Worm (Caenorhabditis elegans) whole organism, L4 larva: ENCODE results near the gene unc-49.

Source experiments
- F10B5.3 ChIP-seq: sonication (generic microtip); optimal IDR thresholded peaks from 2 replicates; lab custom pipeline; 2016; ENCODE audit warnings: mild to moderate bottlenecking, missing genetic modification characterization, missing compliant biosample characterization
- F26F4.8 ChIP-seq: fragments of 200-800 bp; sonication (Bioruptor generic); conservative IDR thresholded peaks from 2 replicates; pipeline ENCODE4 v1.3.6; 2022; ENCODE audit warnings: missing genetic modification characterization, missing compliant biosample characterization
- F37D6.2 ChIP-seq: sonication (generic microtip); optimal IDR thresholded peaks from 2 replicates; lab custom pipeline; 2016; ENCODE audit warnings: mild to moderate bottlenecking, missing genetic modification characterization, missing compliant biosample characterization
- F49E8.2 ChIP-seq: sonication (generic microtip); optimal IDR thresholded peaks from 2 replicates; lab custom pipeline; 2016; ENCODE audit warnings: missing compliant biosample characterization, mild to moderate bottlenecking, missing genetic modification characterization, borderline replicate concordance
- Y48G9A.11 ChIP-seq: fragments of 200-800 bp; sonication (Bioruptor generic); IDR thresholded peaks from 2 replicates; pipeline ENCODE4 v1.3.6; 2022; ENCODE audit warnings: missing genetic modification reagents, missing genetic modification characterization, missing compliant biosample characterization
- ZK337.2 ChIP-seq: fragments of 200-800 bp; sonication (Bioruptor generic); IDR thresholded peaks from 2 replicates; pipeline ENCODE4 v1.3.6; 2022; ENCODE audit warnings: missing genetic modification reagents, missing genetic modification characterization, missing compliant biosample characterization
- ZK546.5 ChIP-seq, 2 experiments: sonication (generic microtip); optimal IDR thresholded peaks; 2 replicates each; lab custom pipeline; 2017; ENCODE audit warnings: missing biosample characterization in 2 of 2, missing genetic modification characterization in 2 of 2
- aly-2 ChIP-seq: sonication (generic microtip); optimal IDR thresholded peaks from 2 replicates; lab custom pipeline; 2018; ENCODE audit warnings: missing biosample characterization, missing genetic modification characterization
- ama-1 ChIP-seq: fragments of 150-350 bp; optimal IDR thresholded peaks from 2 replicates; lab custom pipeline; 2014; ENCODE audit warnings: inconsistent platforms, mixed read lengths
- attf-4 ChIP-seq: sonication (generic microtip); optimal IDR thresholded peaks from 3 replicates; lab custom pipeline; 2017; ENCODE audit warnings: missing biosample characterization, missing genetic modification characterization
- ceh-20 ChIP-seq: fragments of 200-800 bp; sonication (Bioruptor generic); IDR thresholded peaks from 2 replicates; pipeline ENCODE4 v1.3.6; 2022; ENCODE audit warnings: missing genetic modification reagents, missing genetic modification characterization, missing compliant biosample characterization
- ceh-28 ChIP-seq: fragments of 150-350 bp; optimal IDR thresholded peaks from 2 replicates; lab custom pipeline; 2014; ENCODE audit warnings: missing biosample characterization, missing genetic modification reagents, missing genetic modification characterization
- ceh-32 ChIP-seq: sonication (generic microtip); optimal IDR thresholded peaks from 2 replicates; lab custom pipeline; 2016; ENCODE audit warnings: mild to moderate bottlenecking, missing genetic modification characterization, missing compliant biosample characterization; ENCODE audit not compliant: poor library complexity
- ceh-62 ChIP-seq: sonication (generic microtip); optimal IDR thresholded peaks from 2 replicates; lab custom pipeline; 2017; ENCODE audit warnings: missing biosample characterization, missing genetic modification characterization
- daf-16 ChIP-seq, 3 experiments: sonication (generic microtip); optimal IDR thresholded peaks; 2 replicates each; lab custom pipeline; 2016 to 2017; ENCODE audit warnings: missing genetic modification characterization in 3 of 3, missing genetic modification reagents in 3 of 3, mild to moderate bottlenecking in 2 of 3, missing compliant biosample characterization in 2 of 3, missing biosample characterization in 1 of 3, moderate library complexity in 1 of 3
- dmd-9 ChIP-seq: fragments of 200-800 bp; sonication (Bioruptor generic); IDR thresholded peaks from 2 replicates; pipeline ENCODE4 v1.3.6; 2022; ENCODE audit warnings: missing genetic modification reagents, missing genetic modification characterization, missing compliant biosample characterization
- egl-27 ChIP-seq: sonication (generic microtip); optimal IDR thresholded peaks from 3 replicates; lab custom pipeline; 2017; ENCODE audit warnings: missing biosample characterization, missing genetic modification reagents, missing genetic modification characterization
- fos-1 ChIP-seq: fragments of 150-350 bp; optimal IDR thresholded peaks from 2 replicates; lab custom pipeline; 2014; ENCODE audit warnings: missing biosample characterization, missing genetic modification characterization
- gei-8 ChIP-seq: fragments of 200-800 bp; sonication (Bioruptor generic); optimal IDR thresholded peaks from 2 replicates; lab custom pipeline; 2018; ENCODE audit warnings: mild to moderate bottlenecking, missing genetic modification characterization, missing compliant biosample characterization
- hlh-11 ChIP-seq: fragments of 200-800 bp; sonication (Bioruptor generic); optimal IDR thresholded peaks from 2 replicates; lab custom pipeline; 2018; ENCODE audit warnings: mild to moderate bottlenecking, missing genetic modification characterization, missing compliant biosample characterization
- hlh-30 ChIP-seq: sonication (generic microtip); optimal IDR thresholded peaks from 2 replicates; lab custom pipeline; 2017; ENCODE audit warnings: antibody characterized with exemption, mild to moderate bottlenecking, missing genetic modification characterization, missing compliant biosample characterization; ENCODE audit not compliant: insufficient read depth
- lim-7 ChIP-seq: fragments of 200-800 bp; sonication (Bioruptor generic); IDR thresholded peaks from 2 replicates; pipeline ENCODE4 v1.3.6; 2022; ENCODE audit warnings: missing genetic modification characterization, missing compliant biosample characterization
- lin-15B ChIP-seq: fragments of 150-350 bp; sonication (generic microtip); optimal IDR thresholded peaks from 3 replicates; lab custom pipeline; 2014; ENCODE audit warnings: missing biosample characterization, missing genetic modification characterization
- lin-29 ChIP-seq: fragments of 200-800 bp; sonication (Bioruptor generic); IDR thresholded peaks from 2 replicates; pipeline ENCODE4 v1.3.6; 2022; ENCODE audit warnings: missing genetic modification reagents, missing genetic modification characterization, missing compliant biosample characterization
- lir-3 ChIP-seq: sonication (generic microtip); optimal IDR thresholded peaks from 2 replicates; lab custom pipeline; 2016; ENCODE audit warnings: mild to moderate bottlenecking, missing genetic modification characterization, missing compliant biosample characterization
- madf-5 ChIP-seq, 2 experiments: fragments of 200-800 bp; sonication (Bioruptor generic); IDR thresholded peaks; 2 replicates each; pipeline ENCODE4 v1.3.6; 2022; ENCODE audit warnings: missing compliant biosample characterization in 2 of 2, missing genetic modification characterization in 2 of 2
- mdt-29 ChIP-seq: fragments of 200-800 bp; sonication (Bioruptor generic); IDR thresholded peaks from 2 replicates; pipeline ENCODE4 v1.3.6; 2022; ENCODE audit warnings: missing genetic modification reagents, missing genetic modification characterization, missing compliant biosample characterization
- mes-2 ChIP-seq: sonication (generic microtip); optimal IDR thresholded peaks from 2 replicates; lab custom pipeline; 2016; ENCODE audit warnings: missing genotype, mild to moderate bottlenecking, missing genetic modification characterization, missing compliant biosample characterization; ENCODE audit not compliant: poor library complexity, severe bottlenecking
- mxl-3 ChIP-seq: fragments of 200-800 bp; sonication (Bioruptor generic); optimal IDR thresholded peaks from 2 replicates; lab custom pipeline; 2018; ENCODE audit warnings: mild to moderate bottlenecking, missing genetic modification characterization, missing compliant biosample characterization
- nhr-111 ChIP-seq: fragments of 200-800 bp; sonication (Bioruptor generic); optimal IDR thresholded peaks from 2 replicates; lab custom pipeline; 2018; ENCODE audit warnings: mild to moderate bottlenecking, missing genetic modification characterization, missing compliant biosample characterization
- nhr-25 ChIP-seq: sonication (generic microtip); optimal IDR thresholded peaks from 2 replicates; lab custom pipeline; 2017; ENCODE audit warnings: missing genetic modification characterization, mild to moderate bottlenecking, missing compliant biosample characterization, antibody characterized with exemption, moderate library complexity, borderline replicate concordance; ENCODE audit not compliant: insufficient read depth
- nhr-28 ChIP-seq: fragments of 150-350 bp; optimal IDR thresholded peaks from 2 replicates; lab custom pipeline; 2014; ENCODE audit warnings: missing biosample characterization, missing genetic modification characterization
- nhr-48 ChIP-seq: sonication (generic microtip); optimal IDR thresholded peaks from 2 replicates; lab custom pipeline; 2016; ENCODE audit warnings: mild to moderate bottlenecking, missing genetic modification characterization, missing compliant biosample characterization
- pqm-1 ChIP-seq: sonication (generic microtip); optimal IDR thresholded peaks from 2 replicates; lab custom pipeline; 2017; ENCODE audit warnings: missing biosample characterization, missing genetic modification characterization
- set-16 ChIP-seq: fragments of 200-800 bp; sonication (Bioruptor generic); IDR thresholded peaks from 2 replicates; pipeline ENCODE4 v1.3.6; 2022; ENCODE audit warnings: missing genetic modification reagents, missing genetic modification characterization, missing compliant biosample characterization
- skn-1 ChIP-seq: fragments of 150-350 bp; optimal IDR thresholded peaks from 2 replicates; lab custom pipeline; 2014; ENCODE audit warnings: missing biosample characterization, missing genetic modification characterization
- snpc-1.2 ChIP-seq: fragments of 200-800 bp; sonication (Bioruptor generic); IDR thresholded peaks from 2 replicates; pipeline ENCODE4 v1.3.6; 2022; ENCODE audit warnings: missing genetic modification reagents, missing genetic modification characterization, missing compliant biosample characterization
- snpc-4 ChIP-seq: fragments of 150-350 bp; optimal IDR thresholded peaks from 2 replicates; lab custom pipeline; 2014; ENCODE audit warnings: missing biosample characterization, missing genetic modification characterization
- unc-62 ChIP-seq, 3 experiments: fragments of 150-350 bp in 1 of 3; sonication (generic microtip); optimal IDR thresholded peaks in 2 of 3; peaks in 1 of 3; 1 replicate in 1 of 3; 2 replicates in 2 of 3; lab custom pipeline; 2014 to 2017; ENCODE audit warnings: missing biosample characterization in 3 of 3, missing genetic modification characterization in 3 of 3, missing genetic modification reagents in 3 of 3, missing genotype in 1 of 3
- zag-1 ChIP-seq: fragments of 150-350 bp; optimal IDR thresholded peaks from 2 replicates; lab custom pipeline; 2014; ENCODE audit warnings: missing biosample characterization, missing genetic modification characterization
- zfp-3 ChIP-seq: fragments of 200-800 bp; sonication (Bioruptor generic); conservative IDR thresholded peaks from 2 replicates; pipeline ENCODE4 v1.3.6; 2022; ENCODE audit warnings: missing genetic modification reagents, missing genetic modification characterization, missing compliant biosample characterization
- zip-11 ChIP-seq: fragments of 200-800 bp; sonication (Bioruptor generic); IDR thresholded peaks from 2 replicates; pipeline ENCODE4 v1.3.6; 2022; ENCODE audit warnings: missing genetic modification characterization, missing compliant biosample characterization

The unc-49 gene

DNA sequence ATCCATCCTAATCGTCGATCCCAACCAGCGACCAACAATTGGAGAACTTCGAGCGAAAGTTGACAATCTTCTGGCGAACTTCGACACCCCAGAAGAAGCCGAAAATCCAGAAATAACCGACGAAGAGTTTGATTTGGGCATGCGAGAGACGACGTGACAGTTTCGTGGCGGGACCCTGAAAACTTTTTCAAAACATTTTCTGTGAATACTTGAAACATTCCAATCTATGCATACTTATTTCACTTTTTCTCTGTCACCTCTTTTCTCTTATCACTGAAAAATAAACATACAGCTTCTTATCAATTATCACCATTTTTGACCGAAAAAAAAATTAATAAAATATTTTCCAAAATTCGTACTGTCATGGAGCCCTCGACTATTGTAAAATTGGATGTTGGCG is 38.6 kb upstream of the unc-49 start, which contains the start of gene D2045.8:
Gene D2045.8, plus strand, starts transcription at position 301 of the 400 bp plus-strand sequence.
- no peak for TF ChIP-seq daf-16 (GFP tag; optimal IDR thresholded peaks at IDR 0.05; lab: Kevin White, UChicago)
- TF ChIP-seq daf-16 (tag; optimal IDR thresholded peaks at IDR 0.05; lab: Kevin White, UChicago) = peak; percentile 18
- TF ChIP-seq unc-62 (GFP tag; optimal IDR thresholded peaks at IDR 0.05 in 1 of 2; lab: Kevin White, UChicago) = no peak
- no peak for TF ChIP-seq unc-62 (tag; optimal IDR thresholded peaks at IDR 0.05; lab: Kevin White, UChicago)

DNA sequence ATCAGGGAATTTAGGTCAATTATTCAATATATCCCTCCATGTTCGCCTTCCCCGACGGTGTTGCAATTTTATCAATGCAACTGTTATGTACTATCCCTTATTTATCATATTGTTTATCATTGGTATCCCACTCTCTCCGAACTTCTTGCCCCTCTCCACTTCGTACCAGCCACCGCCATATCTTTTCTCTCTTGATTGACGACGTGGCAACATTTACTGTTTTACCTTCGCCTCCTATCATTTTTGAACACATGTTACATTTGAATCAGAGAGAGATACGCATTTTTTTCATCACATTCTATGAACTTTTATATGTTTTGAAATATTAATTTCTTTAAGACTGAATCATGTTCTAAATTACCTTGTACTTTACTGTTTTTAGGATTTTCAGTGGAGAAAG is 34.1 kb upstream of the unc-49 start:
- no peak for TF ChIP-seq set-16 (GFP tag; lab: Robert Waterston, UW)
- peak; percentile 45 for TF ChIP-seq mxl-3 (GFP tag; lab: Kevin White, UChicago)
- TF ChIP-seq nhr-28 (tag; lab: Kevin White, UChicago) = peak; percentile 34

DNA sequence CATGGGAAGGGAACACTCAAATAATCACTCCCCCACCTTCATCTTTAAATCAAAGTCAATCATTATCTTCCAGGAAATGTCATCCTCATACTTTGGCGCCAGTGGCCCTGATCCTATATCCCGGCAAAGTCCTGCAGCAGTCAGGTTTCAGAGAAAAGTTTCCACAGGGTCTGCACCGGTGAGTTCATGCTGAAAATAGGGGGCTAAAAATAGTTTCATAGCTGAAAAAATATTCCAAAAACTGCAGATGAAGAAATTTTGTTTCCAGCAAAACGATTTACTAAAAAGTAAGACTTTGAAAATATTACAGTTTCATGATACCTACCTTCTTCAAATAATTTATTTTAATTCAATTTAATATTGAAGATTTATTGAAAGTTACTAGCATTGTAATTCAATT is 32.5 kb upstream of the unc-49 start, which contains the start of gene ptr-25:
Gene ptr-25, plus strand, starts transcription at position 73 of the 400 bp plus-strand sequence.
- TF ChIP-seq unc-62 (GFP tag; optimal IDR thresholded peaks at IDR 0.05 in 1 of 2; lab: Kevin White, UChicago) (peak in 1 of 2 experiments; percentile 94), unc-62 (tag; optimal IDR thresholded peaks at IDR 0.05; lab: Kevin White, UChicago) (no peak), madf-5 (GFP tag; IDR thresholded peaks at IDR 0.05; lab: Robert Waterston, UW) (no peak), skn-1 (tag; lab: Kevin White, UChicago) (no peak), set-16 (GFP tag; lab: Robert Waterston, UW) (no peak), snpc-4 (tag; lab: Kevin White, UChicago) (no peak), fos-1 (tag; lab: Kevin White, UChicago) (no peak), mdt-29 (GFP tag; lab: Robert Waterston, UW) (no peak), ceh-32 (tag; lab: Kevin White, UChicago) (no peak), hlh-30 (tag; lab: Kevin White, UChicago) (no peak)

DNA sequence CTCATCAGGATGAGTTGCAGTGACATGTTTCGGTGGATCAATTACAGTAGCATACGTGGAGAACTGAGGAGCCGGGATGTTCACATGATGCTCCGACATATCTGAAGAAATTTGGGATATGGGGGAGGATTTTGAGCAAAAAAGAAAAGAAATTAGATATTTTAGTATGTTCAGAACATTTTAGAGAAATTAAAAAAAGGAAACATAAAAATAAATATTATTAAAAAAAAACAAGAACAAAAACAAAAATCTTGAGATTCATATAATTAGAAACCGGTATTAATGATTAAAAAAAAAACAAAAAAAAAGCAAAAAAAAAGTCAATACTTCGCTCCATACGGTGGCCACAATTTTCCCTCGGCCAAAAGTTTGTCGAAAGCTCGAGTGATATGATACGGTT is 16.8 kb upstream of the unc-49 start, which contains the start of gene rab-33:
Gene rab-33, minus strand, starts transcription at position 101 of the 400 bp plus-strand sequence.
- TF ChIP-seq nhr-25 (no peak), egl-27 (tag; lab: Kevin White, UChicago) (no peak), ceh-20 (GFP tag; lab: Robert Waterston, UW) (no peak), zag-1 (tag; lab: Kevin White, UChicago) (no peak), lin-29 (GFP tag; lab: Robert Waterston, UW) (no peak), gei-8 (GFP tag; lab: Kevin White, UChicago) (no peak), mes-2 (tag; lab: Kevin White, UChicago) (no peak), F10B5.3 (tag; lab: Kevin White, UChicago) (no peak), aly-2 (tag; lab: Kevin White, UChicago) (no peak), lir-3 (tag; lab: Kevin White, UChicago) (no peak), F26F4.8 (GFP tag; lab: Robert Waterston, UW) (no peak), pqm-1 (no peak), zip-11 (no peak), hlh-30 (tag; lab: Kevin White, UChicago) (no peak)

DNA sequence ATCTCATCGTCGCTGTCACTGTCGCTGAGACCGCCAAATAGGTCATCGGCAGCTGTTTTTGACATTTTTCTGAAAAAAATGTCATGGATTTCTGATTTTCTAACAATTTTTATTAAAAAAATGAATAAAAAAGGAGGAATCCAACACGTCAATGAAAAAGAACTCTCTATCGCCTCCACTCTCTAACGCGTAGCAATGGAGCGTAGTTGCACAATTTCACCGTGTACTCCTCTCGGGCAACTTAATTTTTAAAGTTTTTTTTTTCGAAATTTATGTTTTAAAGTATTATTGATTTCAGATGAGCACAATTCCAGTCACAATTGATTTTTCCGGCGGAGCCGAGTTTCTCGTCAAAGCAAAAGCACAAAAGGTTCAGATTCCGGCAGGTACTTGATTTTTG is 15.4 kb upstream of the unc-49 start, which contains the start of the genes taf-11.3 and urm-1:
Gene taf-11.3, minus strand, starts transcription at position 69 of the 400 bp plus-strand sequence.
Gene urm-1, plus strand, starts transcription at position 299 of the 400 bp plus-strand sequence.
- TF ChIP-seq ZK546.5 (tag; optimal IDR thresholded peaks at IDR 0.05; lab: Kevin White, UChicago) = no peak
- TF ChIP-seq F37D6.2 (tag; lab: Kevin White, UChicago) = peak; percentile 6
- no peak for TF ChIP-seq lim-7 (GFP tag; lab: Robert Waterston, UW)
- no peak for TF ChIP-seq Y48G9A.11 (GFP tag; lab: Robert Waterston, UW)
- no peak for TF ChIP-seq nhr-111 (GFP tag; lab: Kevin White, UChicago)
- no peak for TF ChIP-seq madf-5 (GFP tag; IDR thresholded peaks at IDR 0.05; lab: Robert Waterston, UW)
- no peak for TF ChIP-seq ceh-28
- TF ChIP-seq zag-1 (tag; lab: Kevin White, UChicago) = no peak
- no peak for TF ChIP-seq dmd-9 (GFP tag; lab: Robert Waterston, UW)
- no peak for TF ChIP-seq snpc-1.2 (GFP tag; lab: Robert Waterston, UW)
- peak; percentile 38 for TF ChIP-seq hlh-11 (tag; lab: Kevin White, UChicago)
- no peak for TF ChIP-seq F49E8.2
- TF ChIP-seq ZK337.2 (GFP tag; lab: Robert Waterston, UW) = no peak
- TF ChIP-seq ama-1 = no peak
- no peak for TF ChIP-seq aly-2 (tag; lab: Kevin White, UChicago)
- TF ChIP-seq gei-8 (GFP tag; lab: Kevin White, UChicago) = no peak
- no peak for TF ChIP-seq ceh-62 (tag; lab: Kevin White, UChicago)
- no peak for TF ChIP-seq zfp-3
- no peak for TF ChIP-seq nhr-48 (tag; lab: Kevin White, UChicago)
- no peak for TF ChIP-seq snpc-4 (tag; lab: Kevin White, UChicago)
- peak; percentile 37 for TF ChIP-seq lin-15B (tag; lab: Kevin White, UChicago)
- no peak for TF ChIP-seq attf-4 (tag; lab: Kevin White, UChicago)
